Worm (Caenorhabditis elegans) whole organism, late embryonic: ENCODE measurements around the gene Y60A3A.23.

ENCODE experiments used
- K02D7.2 ChIP-seq: sonication (generic microtip); optimal IDR thresholded peaks from 2 replicates; lab custom pipeline; 2017; ENCODE audit warnings: mild to moderate bottlenecking, missing genetic modification characterization, missing compliant biosample characterization
- Y22D7AL.16 ChIP-seq: sonication (generic microtip); optimal IDR thresholded peaks from 2 replicates; lab custom pipeline; 2016; ENCODE audit warnings: missing genetic modification characterization, missing compliant biosample characterization
- ama-1 ChIP-seq: fragments of 150-350 bp; optimal IDR thresholded peaks from 2 replicates; lab custom pipeline; 2014
- ceh-14 ChIP-seq: sonication (generic microtip); optimal IDR thresholded peaks from 2 replicates; lab custom pipeline; 2016; ENCODE audit warnings: missing genotype, missing genetic modification characterization, missing compliant biosample characterization
- ceh-18 ChIP-seq: sonication (generic microtip); optimal IDR thresholded peaks from 2 replicates; lab custom pipeline; 2016; ENCODE audit warnings: missing genetic modification characterization, missing compliant biosample characterization
- ceh-24 ChIP-seq: sonication (generic microtip); optimal IDR thresholded peaks from 2 replicates; lab custom pipeline; 2016; ENCODE audit warnings: mild to moderate bottlenecking, missing genetic modification characterization, missing compliant biosample characterization
- ceh-30 ChIP-seq: fragments of 150-350 bp; optimal IDR thresholded peaks from 2 replicates; lab custom pipeline; 2014; ENCODE audit warnings: missing biosample characterization, missing genetic modification characterization
- ceh-48 ChIP-seq: sonication (generic microtip); optimal IDR thresholded peaks from 2 replicates; lab custom pipeline; 2016; ENCODE audit warnings: missing genetic modification characterization, inconsistent platforms, missing compliant biosample characterization
- ceh-6 ChIP-seq: fragments of 200-800 bp; sonication (Bioruptor generic); optimal IDR thresholded peaks from 2 replicates; lab custom pipeline; 2018; ENCODE audit warnings: mild to moderate bottlenecking, missing genetic modification characterization, missing compliant biosample characterization
- dve-1 ChIP-seq: sonication (generic microtip); optimal IDR thresholded peaks from 2 replicates; lab custom pipeline; 2017; ENCODE audit warnings: antibody characterized with exemption, mild to moderate bottlenecking, missing genetic modification characterization, missing compliant biosample characterization
- elt-2 ChIP-seq: sonication (generic microtip); optimal IDR thresholded peaks from 2 replicates; lab custom pipeline; 2016; ENCODE audit warnings: missing genetic modification reagents, missing genetic modification characterization, missing compliant biosample characterization
- elt-4 ChIP-seq: sonication (generic microtip); optimal IDR thresholded peaks from 2 replicates; lab custom pipeline; 2016; ENCODE audit warnings: missing genetic modification characterization, missing compliant biosample characterization
- ets-4 ChIP-seq: sonication (generic microtip); optimal IDR thresholded peaks from 2 replicates; lab custom pipeline; 2016; ENCODE audit warnings: missing genetic modification characterization, missing compliant biosample characterization
- gmeb-2 ChIP-seq: sonication (generic microtip); optimal IDR thresholded peaks from 2 replicates; lab custom pipeline; 2016; ENCODE audit warnings: missing genetic modification characterization, inconsistent platforms, missing compliant biosample characterization
- hlh-6 ChIP-seq: sonication (generic microtip); optimal IDR thresholded peaks from 2 replicates; lab custom pipeline; 2016; ENCODE audit warnings: missing genotype, missing genetic modification characterization, missing compliant biosample characterization
- lim-6 ChIP-seq: sonication (generic microtip); optimal IDR thresholded peaks from 2 replicates; lab custom pipeline; 2016; ENCODE audit warnings: missing genetic modification characterization, missing compliant biosample characterization
- lin-11 ChIP-seq: fragments of 200-800 bp; sonication (Bioruptor generic); optimal IDR thresholded peaks from 2 replicates; lab custom pipeline; 2018; ENCODE audit warnings: mild to moderate bottlenecking, missing genetic modification characterization, missing compliant biosample characterization
- mec-3 ChIP-seq: sonication (generic microtip); optimal IDR thresholded peaks from 2 replicates; lab custom pipeline; 2016; ENCODE audit warnings: borderline replicate concordance, missing genetic modification characterization, missing compliant biosample characterization
- nfya-1 ChIP-seq: sonication (generic microtip); optimal IDR thresholded peaks from 2 replicates; lab custom pipeline; 2017; ENCODE audit warnings: missing genetic modification characterization, mild to moderate bottlenecking, missing compliant biosample characterization, antibody characterized with exemption, moderate library complexity
- nhr-11 ChIP-seq: fragments of 150-350 bp; optimal IDR thresholded peaks from 2 replicates; lab custom pipeline; 2014; ENCODE audit warnings: missing biosample characterization, missing genetic modification characterization
- nhr-232 ChIP-seq: sonication (generic microtip); optimal IDR thresholded peaks from 2 replicates; lab custom pipeline; 2016; ENCODE audit warnings: missing genetic modification characterization, missing compliant biosample characterization
- npax-4 ChIP-seq: sonication (generic microtip); optimal IDR thresholded peaks from 2 replicates; lab custom pipeline; 2016; ENCODE audit warnings: missing genetic modification characterization, missing compliant biosample characterization
- odd-2 ChIP-seq: sonication (generic microtip); optimal IDR thresholded peaks from 2 replicates; lab custom pipeline; 2017; ENCODE audit warnings: antibody characterized with exemption, mild to moderate bottlenecking, missing genetic modification characterization, missing compliant biosample characterization
- pag-3 ChIP-seq: sonication (generic microtip); optimal IDR thresholded peaks from 2 replicates; lab custom pipeline; 2016; ENCODE audit warnings: missing compliant biosample characterization, missing genetic modification characterization, borderline replicate concordance
- pax-1 ChIP-seq: fragments of 150-350 bp; optimal IDR thresholded peaks from 2 replicates; lab custom pipeline; 2014; ENCODE audit warnings: missing biosample characterization, missing genetic modification characterization
- rnt-1 ChIP-seq: sonication (generic microtip); optimal IDR thresholded peaks from 2 replicates; lab custom pipeline; 2016; ENCODE audit warnings: missing genetic modification characterization, missing compliant biosample characterization
- sox-2 ChIP-seq: fragments of 200-800 bp; sonication (Bioruptor generic); IDR thresholded peaks from 2 replicates; pipeline ENCODE4 v1.3.6; 2022; ENCODE audit warnings: missing genetic modification reagents, missing genetic modification characterization, missing compliant biosample characterization
- sox-4 ChIP-seq: sonication (generic microtip); optimal IDR thresholded peaks from 2 replicates; lab custom pipeline; 2017; ENCODE audit warnings: mild to moderate bottlenecking, missing genetic modification characterization, inconsistent platforms, missing compliant biosample characterization
- syd-9 ChIP-seq: sonication (generic microtip); optimal IDR thresholded peaks from 2 replicates; lab custom pipeline; 2016; ENCODE audit warnings: mild to moderate bottlenecking, missing genetic modification characterization, moderate library complexity, missing compliant biosample characterization
- tbx-7 ChIP-seq: sonication (generic microtip); optimal IDR thresholded peaks from 2 replicates; lab custom pipeline; 2016; ENCODE audit warnings: missing genotype, missing genetic modification characterization, missing compliant biosample characterization
- ttx-3 ChIP-seq: sonication (generic microtip); optimal IDR thresholded peaks from 2 replicates; lab custom pipeline; 2016; ENCODE audit warnings: missing genetic modification reagents, missing genetic modification characterization, missing compliant biosample characterization
- unc-3 ChIP-seq, 2 experiments: fragments of 200-800 bp in 1 of 2; sonication (Bioruptor generic) in 1 of 2; sonication (generic microtip) in 1 of 2; conservative IDR thresholded peaks in 1 of 2; optimal IDR thresholded peaks in 1 of 2; 2 replicates each; pipeline versions ENCODE4 v1.3.6 to Lab custom; 2016 to 2022; ENCODE audit warnings: missing compliant biosample characterization in 2 of 2, missing genetic modification characterization in 2 of 2, missing genetic modification reagents in 1 of 2
- unc-42 ChIP-seq: sonication (generic microtip); optimal IDR thresholded peaks from 2 replicates; lab custom pipeline; 2016; ENCODE audit warnings: missing genotype, missing genetic modification characterization, missing compliant biosample characterization
- unc-55 ChIP-seq: sonication (generic microtip); optimal IDR thresholded peaks from 2 replicates; lab custom pipeline; 2017; ENCODE audit warnings: missing biosample characterization, missing genetic modification reagents, missing genetic modification characterization
- unc-86 ChIP-seq: sonication (generic microtip); optimal IDR thresholded peaks from 2 replicates; lab custom pipeline; 2016; ENCODE audit warnings: missing genetic modification characterization, missing compliant biosample characterization
- zip-5 ChIP-seq: sonication (generic microtip); optimal IDR thresholded peaks from 2 replicates; lab custom pipeline; 2016; ENCODE audit warnings: missing genetic modification characterization, missing compliant biosample characterization

Gene Y60A3A.23

ce11 chrV:19981832-19982462 is 25.6 kb upstream of the Y60A3A.23 start, which contains the start of gene Y60A3A.24:
Gene Y60A3A.24 (minus strand): TSS chrV:19981882.
- TF ChIP-seq hlh-6 (tag; lab: Kevin White, UChicago) (no peak), elt-2 (tag; lab: Kevin White, UChicago) (peak; percentile 70)

- TF ChIP-seq syd-9 (tag; lab: Kevin White, UChicago) (no peak), elt-2 (tag; lab: Kevin White, UChicago) (no peak), elt-4 (tag; lab: Kevin White, UChicago) (no peak), rnt-1 (tag; lab: Kevin White, UChicago) (no peak), dve-1 (tag; lab: Kevin White, UChicago) (no peak), zip-5 (no peak), K02D7.2 (tag; lab: Kevin White, UChicago) (no peak), unc-55 (no peak), gmeb-2 (tag; lab: Kevin White, UChicago) (no peak), hlh-6 (tag; lab: Kevin White, UChicago) (no peak), pax-1 (tag; lab: Kevin White, UChicago) (no peak), npax-4 (tag; lab: Kevin White, UChicago) (no peak), ceh-18 (tag; lab: Kevin White, UChicago) (no peak), nhr-11 (tag; lab: Kevin White, UChicago) (no peak), unc-3 (GFP tag; conservative IDR thresholded peaks at IDR 0.05; lab: Robert Waterston, UW) (no peak), unc-3 (tag; optimal IDR thresholded peaks at IDR 0.05; lab: Kevin White, UChicago) (no peak), ttx-3 (tag; lab: Kevin White, UChicago) (no peak), lim-6 (tag; lab: Kevin White, UChicago) (no peak), nfya-1 (no peak), ets-4 (tag; lab: Kevin White, UChicago) (no peak), unc-42 (tag; lab: Kevin White, UChicago) (no peak)
Measured at ce11 chrV:19986213-19986612, 21.4 kb upstream of the Y60A3A.23 start, which contains the start of gene clec-260. Gene clec-260 (minus strand): TSS chrV:19986313.

ce11 chrV:19986788-19987187 is 20.8 kb upstream of the Y60A3A.23 start:
- TF ChIP-seq gmeb-2 (tag; lab: Kevin White, UChicago) (no peak), pax-1 (tag; lab: Kevin White, UChicago) (no peak), sox-2 (GFP tag; lab: Robert Waterston, UW) (no peak), unc-86 (no peak), lin-11 (tag; lab: Kevin White, UChicago) (no peak), ceh-30 (tag; lab: Kevin White, UChicago) (no peak), elt-4 (tag; lab: Kevin White, UChicago) (no peak), ceh-48 (tag; lab: Kevin White, UChicago) (no peak), ttx-3 (tag; lab: Kevin White, UChicago) (no peak), sox-4 (tag; lab: Kevin White, UChicago) (no peak), unc-3 (GFP tag; conservative IDR thresholded peaks at IDR 0.05; lab: Robert Waterston, UW) (no peak), unc-3 (tag; optimal IDR thresholded peaks at IDR 0.05; lab: Kevin White, UChicago) (no peak), ama-1 (lab: Kevin White, UChicago) (no peak), Y22D7AL.16 (tag; lab: Kevin White, UChicago) (no peak), ets-4 (tag; lab: Kevin White, UChicago) (no peak)

- no peak for TF ChIP-seq lim-6 (tag; lab: Kevin White, UChicago)
- no peak for TF ChIP-seq odd-2 (tag; lab: Kevin White, UChicago)
- no peak for TF ChIP-seq lin-11 (tag; lab: Kevin White, UChicago)
- TF ChIP-seq ttx-3 (tag; lab: Kevin White, UChicago) = no peak
- TF ChIP-seq syd-9 (tag; lab: Kevin White, UChicago) = no peak
- TF ChIP-seq tbx-7 (tag; lab: Kevin White, UChicago) = no peak
- TF ChIP-seq ceh-6 (GFP tag; lab: Kevin White, UChicago) = no peak
- TF ChIP-seq K02D7.2 (tag; lab: Kevin White, UChicago) = no peak
- TF ChIP-seq unc-3 (GFP tag; conservative IDR thresholded peaks at IDR 0.05; lab: Robert Waterston, UW) = no peak
- no peak for TF ChIP-seq unc-3 (tag; optimal IDR thresholded peaks at IDR 0.05; lab: Kevin White, UChicago)
- TF ChIP-seq pag-3 (tag; lab: Kevin White, UChicago) = no peak
- TF ChIP-seq nhr-232 (tag; lab: Kevin White, UChicago) = no peak
- no peak for TF ChIP-seq mec-3 (tag; lab: Kevin White, UChicago)
- no peak for TF ChIP-seq sox-4 (tag; lab: Kevin White, UChicago)
- no peak for TF ChIP-seq elt-4 (tag; lab: Kevin White, UChicago)
- TF ChIP-seq ceh-24 (tag; lab: Kevin White, UChicago) = no peak
- TF ChIP-seq ceh-18 (tag; lab: Kevin White, UChicago) = no peak
- no peak for TF ChIP-seq ceh-14 (tag; lab: Kevin White, UChicago)
Measured at ce11 chrV:19987684-19988083, 19.9 kb upstream of the Y60A3A.23 start, which contains the start of gene sri-67. Gene sri-67 (plus strand): TSS chrV:19987984.
